Worm (Caenorhabditis elegans): ENCODE data around the gene T08G5.1.

- TF ChIP-seq nhr-129 (tag; optimal IDR thresholded peaks at IDR 0.05) (no peak), unc-62 (GFP tag; optimal IDR thresholded peaks at IDR 0.05) (no peak), dmd-4 (tag; optimal IDR thresholded peaks at IDR 0.05) (no peak), lsy-2 (tag; optimal IDR thresholded peaks at IDR 0.05) (no peak), nhr-21 (tag; optimal IDR thresholded peaks at IDR 0.05) (no peak), ceh-82 (tag; optimal IDR thresholded peaks at IDR 0.05) (no peak), unc-39 (tag; optimal IDR thresholded peaks at IDR 0.05) (no peak), aly-2 (tag; optimal IDR thresholded peaks at IDR 0.05) (no peak), lin-39 (tag; optimal IDR thresholded peaks at IDR 0.05) (no peak), ztf-4 (tag; optimal IDR thresholded peaks at IDR 0.05) (no peak)
These were observed 33.7 kb upstream of the T08G5.1 start, which contains the start of gene end-1 for ce11 chrV:13984828-13985227.
